Worm (Caenorhabditis elegans) whole organism, L4 larva: ENCODE results near the gene M142.5.

Source experiments
- Y5F2A.4 ChIP-seq: fragments of 200-800 bp; sonication (Bioruptor generic); optimal IDR thresholded peaks from 2 replicates; lab custom pipeline; 2018; ENCODE audit warnings: mild to moderate bottlenecking, missing genetic modification characterization, missing compliant biosample characterization
- ama-1 ChIP-seq: fragments of 150-350 bp; optimal IDR thresholded peaks from 2 replicates; lab custom pipeline; 2014; ENCODE audit warnings: inconsistent platforms, mixed read lengths

DNA sequence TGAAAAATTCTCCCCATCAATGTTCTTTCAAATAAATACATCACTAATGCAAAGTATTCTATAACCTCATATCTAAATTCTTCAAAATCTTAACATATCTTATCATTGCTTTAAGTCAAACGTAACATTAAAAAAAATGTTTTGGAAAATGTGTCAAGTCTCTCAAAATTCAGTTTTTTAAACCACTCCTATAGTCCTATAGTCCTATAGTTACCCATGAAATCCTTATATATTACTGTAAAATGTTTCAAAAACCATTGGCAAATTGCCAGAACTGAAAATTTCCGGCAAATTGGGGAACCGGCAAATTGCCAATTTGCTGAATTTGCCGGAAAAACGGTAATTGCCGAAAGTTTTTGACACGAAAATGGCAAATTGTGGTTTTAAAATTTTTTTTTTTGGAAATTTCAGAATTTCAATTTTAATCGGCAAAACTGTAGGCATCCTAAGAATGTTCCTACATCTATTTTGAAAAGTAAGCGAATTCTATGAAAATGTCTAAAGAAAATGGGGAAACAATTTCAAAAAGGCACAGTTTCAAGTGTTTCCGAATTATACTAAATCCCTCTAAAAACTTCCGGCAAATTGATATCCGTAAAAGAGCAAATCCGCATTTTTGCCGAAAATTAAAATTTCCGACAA lies 26.6 kb upstream of the M142.5 start:
- TF ChIP-seq Y5F2A.4 (no peak), ama-1 (no peak)
